Fruit fly (Drosophila melanogaster) whole organism, embryonic: Measurements from ENCODE around the gene tho2.

ENCODE experiments used
- Bgb ChIP-seq: fragments of 200-800 bp; sonication (Bioruptor generic); IDR thresholded peaks from 2 replicates; pipeline ENCODE4 v1.3.6; 2022; ENCODE audit warnings: missing biosample characterization, missing genetic modification characterization; ENCODE audit not compliant: partially characterized antibody
- CG10431 ChIP-seq: fragments of 200-800 bp; sonication (Bioruptor generic); optimal IDR thresholded peaks from 3 replicates; lab custom pipeline; 2018; ENCODE audit warnings: missing biosample characterization, mild to moderate bottlenecking, missing genetic modification characterization
- CG12391 ChIP-seq: fragments of 200-800 bp; sonication (Bioruptor generic); optimal IDR thresholded peaks from 3 replicates; lab custom pipeline; 2018; ENCODE audit warnings: missing biosample characterization, mild to moderate bottlenecking, missing genetic modification characterization, moderate library complexity
- CG13624 ChIP-seq: fragments of 200-800 bp; sonication (Bioruptor generic); optimal IDR thresholded peaks from 2 replicates; lab custom pipeline; 2016; ENCODE audit warnings: missing biosample characterization, missing genetic modification characterization
- CG14441 ChIP-seq: fragments of 200-800 bp; sonication (Bioruptor generic); IDR thresholded peaks from 2 replicates; pipeline ENCODE4 v1.3.6; 2022; ENCODE audit warnings: missing biosample characterization, missing genetic modification characterization
- CG14710 ChIP-seq: fragments of 200-800 bp; sonication (Bioruptor generic); optimal IDR thresholded peaks from 3 replicates; lab custom pipeline; 2019; ENCODE audit warnings: missing biosample characterization, mild to moderate bottlenecking, missing genetic modification characterization, moderate library complexity
- CG15073 ChIP-seq: fragments of 200-800 bp; sonication (Bioruptor generic); optimal IDR thresholded peaks from 2 replicates; lab custom pipeline; 2016; ENCODE audit warnings: missing biosample characterization, missing genetic modification characterization
- CG15479 ChIP-seq: fragments of 200-800 bp; sonication (Bioruptor generic); optimal IDR thresholded peaks from 3 replicates; lab custom pipeline; 2019; ENCODE audit warnings: missing biosample characterization, mild to moderate bottlenecking, missing genetic modification characterization, moderate library complexity
- CG16815 ChIP-seq: fragments of 200-800 bp; sonication (Bioruptor generic); optimal IDR thresholded peaks from 3 replicates; lab custom pipeline; 2017; ENCODE audit warnings: missing biosample characterization, mild to moderate bottlenecking, missing genetic modification characterization
- CG18262 ChIP-seq: fragments of 200-800 bp; optimal IDR thresholded peaks from 3 replicates; lab custom pipeline; 2019; ENCODE audit warnings: missing biosample characterization, mild to moderate bottlenecking, missing genetic modification characterization, moderate library complexity
- CG2678 ChIP-seq: fragments of 200-800 bp; sonication (Bioruptor generic); optimal IDR thresholded peaks from 3 replicates; lab custom pipeline; 2019; ENCODE audit warnings: missing biosample characterization, mild to moderate bottlenecking, missing genetic modification characterization, moderate library complexity
- CG3065 ChIP-seq: fragments of 200-800 bp; sonication (Bioruptor generic); optimal IDR thresholded peaks from 2 replicates; lab custom pipeline; 2016; ENCODE audit warnings: missing biosample characterization, missing genetic modification characterization
- CG33557 ChIP-seq: fragments of 200-800 bp; sonication (Bioruptor generic); optimal IDR thresholded peaks from 2 replicates; lab custom pipeline; 2019; ENCODE audit warnings: missing biosample characterization, mild to moderate bottlenecking, missing genetic modification characterization, moderate library complexity
- CG4282 ChIP-seq: fragments of 200-800 bp; sonication (Bioruptor generic); optimal IDR thresholded peaks from 2 replicates; lab custom pipeline; 2016; ENCODE audit warnings: missing biosample characterization, missing genetic modification characterization
- CG7372 ChIP-seq: fragments of 200-800 bp; sonication (Bioruptor generic); IDR thresholded peaks from 2 replicates; pipeline ENCODE4 v1.3.6; 2022; ENCODE audit warnings: missing biosample characterization, missing genetic modification characterization
- CG7839 ChIP-seq: fragments of 200-800 bp; sonication (Bioruptor generic); optimal IDR thresholded peaks from 3 replicates; lab custom pipeline; 2018; ENCODE audit warnings: missing biosample characterization, mild to moderate bottlenecking, missing genetic modification characterization, moderate library complexity
- CG9727 ChIP-seq: fragments of 200-800 bp; sonication (Bioruptor generic); optimal IDR thresholded peaks from 3 replicates; lab custom pipeline; 2017; ENCODE audit warnings: missing biosample characterization, mild to moderate bottlenecking, missing genetic modification characterization
- Chrac-16 ChIP-seq: fragments of 200-800 bp; sonication (Bioruptor generic); optimal IDR thresholded peaks from 3 replicates; lab custom pipeline; 2016; ENCODE audit warnings: missing biosample characterization, missing genetic modification characterization
- D ChIP-seq, 2 experiments: fragments of 200-800 bp in 1 of 2; fragments of >200 bp in 1 of 2; sonication (Bioruptor generic) in 1 of 2; optimal IDR thresholded peaks; 2 replicates in 1 of 2; 3 replicates in 1 of 2; lab custom pipeline; 2017; ENCODE audit warnings: mild to moderate bottlenecking in 1 of 2, missing biosample characterization in 1 of 2, missing genetic modification characterization in 1 of 2, missing genetic modification reagents in 1 of 2
- Doc2 ChIP-seq: fragments of 200-800 bp; sonication (Bioruptor generic); IDR thresholded peaks from 2 replicates; pipeline ENCODE4 v1.3.6; 2022; ENCODE audit warnings: missing biosample characterization, missing genetic modification characterization
- ERR ChIP-seq: fragments of 200-800 bp; sonication (Bioruptor generic); optimal IDR thresholded peaks from 2 replicates; lab custom pipeline; 2016; ENCODE audit warnings: missing biosample characterization, missing genetic modification characterization
- HLH54F ChIP-seq: fragments of 200-800 bp; sonication (Bioruptor generic); optimal IDR thresholded peaks from 3 replicates; lab custom pipeline; 2016; ENCODE audit warnings: missing biosample characterization, missing genetic modification characterization
- Jarid2 ChIP-seq: fragments of 200-800 bp; sonication (Bioruptor generic); optimal IDR thresholded peaks from 3 replicates; lab custom pipeline; 2017; ENCODE audit warnings: mild to moderate bottlenecking, missing biosample characterization, missing genetic modification reagents, missing genetic modification characterization
- NC2α ChIP-seq: fragments of 200-800 bp; sonication (Bioruptor generic); optimal IDR thresholded peaks from 2 replicates; lab custom pipeline; 2016; ENCODE audit warnings: missing biosample characterization, missing genetic modification characterization
- Pdp1 ChIP-seq, 2 experiments: fragments of 200-800 bp; sonication (Bioruptor generic); optimal IDR thresholded peaks; 3 replicates each; lab custom pipeline; 2016; ENCODE audit warnings: missing biosample characterization in 2 of 2, missing genetic modification characterization in 2 of 2, mild to moderate bottlenecking in 1 of 2, moderate library complexity in 1 of 2
- Ptx1 ChIP-seq: fragments of 200-800 bp; sonication (Bioruptor generic); IDR thresholded peaks from 2 replicates; pipeline ENCODE4 v1.3.6; 2022; ENCODE audit warnings: missing biosample characterization, missing genetic modification characterization
- Six4 ChIP-seq: fragments of 200-800 bp; sonication (Bioruptor generic); optimal IDR thresholded peaks from 2 replicates; lab custom pipeline; 2016; ENCODE audit warnings: missing biosample characterization, missing genetic modification characterization
- Sox102F ChIP-seq: fragments of 200-800 bp; sonication (Bioruptor generic); optimal IDR thresholded peaks from 2 replicates; lab custom pipeline; 2018; ENCODE audit warnings: missing biosample characterization, mild to moderate bottlenecking, missing genetic modification characterization, moderate library complexity
- cad ChIP-seq: fragments of >200 bp; optimal IDR thresholded peaks from 2 replicates; lab custom pipeline; 2017; ENCODE audit warnings: missing biosample characterization, missing genetic modification characterization
- dan ChIP-seq: fragments of 200-800 bp; sonication (Bioruptor generic); IDR thresholded peaks from 2 replicates; pipeline ENCODE4 v1.3.6; 2022; ENCODE audit warnings: missing biosample characterization, missing genetic modification characterization
- dati ChIP-seq: fragments of 200-800 bp; sonication (Bioruptor generic); IDR thresholded peaks from 2 replicates; pipeline ENCODE4 v1.3.6; 2022; ENCODE audit warnings: missing biosample characterization, missing genetic modification characterization
- dmrt99B ChIP-seq: fragments of 200-800 bp; sonication (Bioruptor generic); optimal IDR thresholded peaks from 2 replicates; lab custom pipeline; 2018; ENCODE audit warnings: missing biosample characterization, mild to moderate bottlenecking, missing genetic modification characterization, moderate library complexity
- eyg ChIP-seq: fragments of 200-800 bp; sonication (Bioruptor generic); optimal IDR thresholded peaks from 3 replicates; lab custom pipeline; 2016; ENCODE audit warnings: missing biosample characterization, missing genetic modification characterization
- fd64A ChIP-seq: fragments of 200-800 bp; sonication (Bioruptor generic); optimal IDR thresholded peaks from 3 replicates; lab custom pipeline; 2018; ENCODE audit warnings: missing biosample characterization, mild to moderate bottlenecking, missing genetic modification characterization
- gem ChIP-seq: fragments of 200-800 bp; sonication (Bioruptor generic); optimal IDR thresholded peaks from 2 replicates; lab custom pipeline; 2019; ENCODE audit warnings: missing biosample characterization, mild to moderate bottlenecking, missing genetic modification characterization, moderate library complexity
- grn ChIP-seq: fragments of 200-800 bp; sonication (Bioruptor generic); optimal IDR thresholded peaks from 3 replicates; lab custom pipeline; 2017; ENCODE audit warnings: missing biosample characterization, missing genetic modification characterization
- kni ChIP-seq: fragments of 200-800 bp; sonication (Bioruptor generic); optimal IDR thresholded peaks from 3 replicates; lab custom pipeline; 2017; ENCODE audit warnings: mild to moderate bottlenecking, missing biosample characterization, missing genetic modification reagents, missing genetic modification characterization
- knrl ChIP-seq: fragments of 200-800 bp; sonication (Bioruptor generic); IDR thresholded peaks from 3 replicates; pipeline ENCODE4 v1.3.6; 2022; ENCODE audit warnings: missing biosample characterization, missing genetic modification characterization; ENCODE audit not compliant: partially characterized antibody
- lilli ChIP-seq: fragments of 200-800 bp; sonication (Bioruptor generic); optimal IDR thresholded peaks from 3 replicates; lab custom pipeline; 2016; ENCODE audit warnings: missing biosample characterization, missing genetic modification characterization
- mam ChIP-seq: fragments of 200-800 bp; sonication (Bioruptor generic); optimal IDR thresholded peaks from 3 replicates; lab custom pipeline; 2016; ENCODE audit warnings: missing biosample characterization, missing genetic modification characterization
- peb ChIP-seq: fragments of 200-800 bp; sonication (Bioruptor generic); IDR thresholded peaks from 2 replicates; pipeline ENCODE4 v1.3.6; 2022; ENCODE audit warnings: missing biosample characterization, missing genetic modification characterization
- phol ChIP-seq: fragments of 200-800 bp; sonication (Bioruptor generic); optimal IDR thresholded peaks from 3 replicates; lab custom pipeline; 2018; ENCODE audit warnings: missing biosample characterization, mild to moderate bottlenecking, missing genetic modification characterization, moderate library complexity
- prd ChIP-seq, 3 experiments: fragments of >200 bp in 2 of 3; fragments of 200-800 bp in 1 of 3; sonication (Bioruptor generic) in 1 of 3; optimal IDR thresholded peaks in 2 of 3; IDR thresholded peaks in 1 of 3; 2 replicates in 2 of 3; 3 replicates in 1 of 3; pipeline versions ENCODE4 v1.3.6 to Lab custom; 2017 to 2022; ENCODE audit warnings: missing biosample characterization in 1 of 3, missing genetic modification characterization in 1 of 3
- row ChIP-seq: fragments of 200-800 bp; sonication (Bioruptor generic); IDR thresholded peaks from 3 replicates; pipeline ENCODE4 v1.3.6; 2022; ENCODE audit warnings: missing biosample characterization, missing genetic modification characterization
- sens ChIP-seq: fragments of 200-800 bp; sonication (Bioruptor generic); peaks from one replicate; lab custom pipeline; 2016; ENCODE audit warnings: missing biosample characterization, missing genetic modification characterization
- sens-2 ChIP-seq: fragments of 200-800 bp; sonication (Bioruptor generic); IDR thresholded peaks from 2 replicates; pipeline ENCODE4 v1.3.6; 2022; ENCODE audit warnings: missing biosample characterization, missing genetic modification characterization
- tgo ChIP-seq: fragments of 200-800 bp; sonication (Bioruptor generic); IDR thresholded peaks from 3 replicates; pipeline ENCODE4 v1.3.6; 2022; ENCODE audit warnings: missing biosample characterization, missing genetic modification characterization
- tin ChIP-seq: fragments of 200-800 bp; sonication (Bioruptor generic); optimal IDR thresholded peaks from 3 replicates; lab custom pipeline; 2016; ENCODE audit warnings: missing biosample characterization, missing genetic modification characterization
- zen ChIP-seq: fragments of 200-800 bp; sonication (Bioruptor generic); optimal IDR thresholded peaks from 3 replicates; lab custom pipeline; 2018; ENCODE audit warnings: missing biosample characterization, mild to moderate bottlenecking, missing genetic modification characterization, moderate library complexity

Gene tho2

dm6 chr2L:2172460-2173121 is 27.6 kb upstream of the tho2 start:
- no peak for TF ChIP-seq CG15073 (GFP tag; lab: Kevin White, UChicago)
- no peak for TF ChIP-seq CG16815 (GFP tag; lab: Kevin White, UChicago)
- peak; percentile 29; the same call in 2 of the 3 replicates for TF ChIP-seq row (GFP tag; lab: Robert Waterston, UW)
- TF ChIP-seq CG4282 (GFP tag; lab: Kevin White, UChicago): no peak
- peak; percentile 4 for TF ChIP-seq kni
- no peak for TF ChIP-seq lilli (GFP tag; lab: Kevin White, UChicago)
- peak; percentile 20 for TF ChIP-seq CG12391 (tag; lab: Kevin White, UChicago)
- peak; percentile 15 for TF ChIP-seq CG9727 (GFP tag; lab: Kevin White, UChicago)
- peak; percentile 7 for TF ChIP-seq phol
- TF ChIP-seq Ptx1 (GFP tag; lab: Robert Waterston, UW): peak; percentile 33; the same call in 1 of the 2 replicates
- TF ChIP-seq knrl (GFP tag; lab: Robert Waterston, UW): no peak
- no peak for TF ChIP-seq Bgb (GFP tag; lab: Robert Waterston, UW)
- TF ChIP-seq CG33557 (GFP tag; lab: Kevin White, UChicago): no peak
- no peak for TF ChIP-seq fd64A
- peak; percentile 4 for TF ChIP-seq grn
- no peak for TF ChIP-seq Jarid2 (GFP tag; lab: Kevin White, UChicago)
- TF ChIP-seq Doc2 (GFP tag; lab: Robert Waterston, UW): no peak
- no peak for TF ChIP-seq CG7372 (GFP tag; lab: Robert Waterston, UW)
- peak; percentile 27 for TF ChIP-seq Sox102F (GFP tag; lab: Kevin White, UChicago)
- TF ChIP-seq eyg (GFP tag; lab: Kevin White, UChicago): no peak
- TF ChIP-seq tin (GFP tag; lab: Kevin White, UChicago): no peak
- peak; percentile 4 for TF ChIP-seq CG7839 (tag; lab: Kevin White, UChicago)
- no peak for TF ChIP-seq Chrac-16
- TF ChIP-seq sens (GFP tag; lab: Kevin White, UChicago): peak; percentile 75
- TF ChIP-seq HLH54F (GFP tag; lab: Kevin White, UChicago): no peak
- TF ChIP-seq tgo (GFP tag; lab: Robert Waterston, UW): no peak
- TF ChIP-seq cad: no peak
- TF ChIP-seq CG14710 (tag; lab: Kevin White, UChicago): peak; percentile 8
- no peak for TF ChIP-seq dan (GFP tag; lab: Robert Waterston, UW)
- no peak for TF ChIP-seq NC2α (GFP tag; lab: Kevin White, UChicago)
- no peak for TF ChIP-seq prd (optimal IDR thresholded peaks at IDR 0.05; lab: Kevin White, UChicago)
- peak; percentile 26; the same call in 1 of the 3 replicates for TF ChIP-seq prd (GFP tag; IDR thresholded peaks at IDR 0.05; lab: Robert Waterston, UW)
- peak; percentile 5 for TF ChIP-seq dmrt99B (tag; lab: Kevin White, UChicago)
- no peak for TF ChIP-seq Six4 (GFP tag; lab: Kevin White, UChicago)
- TF ChIP-seq sens-2 (GFP tag; lab: Robert Waterston, UW): no peak
- TF ChIP-seq CG14441 (GFP tag; lab: Robert Waterston, UW): no peak
- TF ChIP-seq zen (tag; lab: Kevin White, UChicago): peak; percentile 54
- no peak for TF ChIP-seq ERR (GFP tag; lab: Kevin White, UChicago)
- peak; percentile 98 for TF ChIP-seq D (optimal IDR thresholded peaks at IDR 0.05; lab: Kevin White, UChicago)
- TF ChIP-seq D (GFP tag; optimal IDR thresholded peaks at IDR 0.05; lab: Kevin White, UChicago): no peak
- no peak for TF ChIP-seq mam
- peak; percentile 8 for TF ChIP-seq CG13624 (GFP tag; lab: Kevin White, UChicago)
- peak; percentile 34 for TF ChIP-seq CG18262 (tag; lab: Kevin White, UChicago)
- TF ChIP-seq gem (tag; lab: Kevin White, UChicago): peak; percentile 49
- no peak for TF ChIP-seq dati (GFP tag; lab: Robert Waterston, UW)
- peak in 1 of 2 experiments; percentile 37 for TF ChIP-seq Pdp1 (GFP tag; optimal IDR thresholded peaks at IDR 0.05; lab: Kevin White, UChicago)
- peak; percentile 92 for TF ChIP-seq CG15479 (GFP tag; lab: Kevin White, UChicago)
- no peak for TF ChIP-seq CG3065 (GFP tag; lab: Kevin White, UChicago)
- TF ChIP-seq CG10431 (GFP tag; lab: Kevin White, UChicago): no peak
- TF ChIP-seq peb (GFP tag; lab: Robert Waterston, UW): no peak
- TF ChIP-seq CG2678 (tag; lab: Kevin White, UChicago): peak; percentile 12
